Fruit fly (Drosophila melanogaster): ENCODE data around the gene Ranbp21.

Gene Ranbp21

DNA sequence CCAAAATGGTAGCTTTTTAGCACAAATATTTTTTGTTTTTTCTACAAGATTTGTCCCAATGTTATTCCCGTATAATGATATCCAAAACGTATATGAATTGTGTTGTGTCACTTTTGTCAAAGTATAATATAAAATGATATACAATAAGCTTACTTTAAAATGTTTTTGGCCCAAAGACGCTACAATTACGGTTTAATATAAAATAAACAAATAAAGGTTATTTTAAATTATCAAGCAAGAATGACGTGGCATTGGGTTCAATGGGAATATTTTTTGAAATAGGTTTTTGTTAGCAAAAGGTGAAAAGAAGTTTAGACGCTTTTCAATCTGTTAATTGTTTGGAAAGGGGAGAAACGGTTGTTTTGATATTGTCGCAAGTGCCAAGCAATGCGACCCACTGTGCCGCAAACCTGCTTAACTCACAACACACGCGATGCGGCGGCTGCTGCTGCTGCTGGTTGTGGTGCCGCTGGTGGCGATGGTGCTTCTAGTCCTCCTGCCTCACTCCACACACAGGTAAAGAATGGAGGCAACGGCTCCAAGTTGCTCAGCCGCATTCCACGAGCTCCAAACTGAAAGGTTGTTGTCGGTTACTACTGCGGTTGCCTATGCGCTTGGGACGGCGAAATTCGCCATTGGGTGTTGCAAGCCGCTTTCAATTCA, 11.3 kb upstream of the Ranbp21 start (continued):
- TF ChIP-seq CG12391 (tag; optimal IDR thresholded peaks at IDR 0.05): peak; percentile 66
- TF ChIP-seq pnt (GFP tag; optimal IDR thresholded peaks at IDR 0.05): no peak
- TF ChIP-seq Sry-δ (GFP tag; optimal IDR thresholded peaks at IDR 0.05): no peak
- no peak for TF ChIP-seq sna (GFP tag; IDR thresholded peaks at IDR 0.05; ENCODE audit: partially characterized antibody)
- peak; percentile 37 for TF ChIP-seq NfI (GFP tag; optimal IDR thresholded peaks at IDR 0.05)
- TF ChIP-seq CG18476 (GFP tag; optimal IDR thresholded peaks at IDR 0.05): peak; percentile 55
- TF ChIP-seq corto (GFP tag; optimal IDR thresholded peaks at IDR 0.05): no peak
- TF ChIP-seq amos (GFP tag; IDR thresholded peaks at IDR 0.05; ENCODE audit: partially characterized antibody): no peak
- no peak for TF ChIP-seq CG2202 (tag; optimal IDR thresholded peaks at IDR 0.05)
- peak; percentile 58 for TF ChIP-seq zen (tag; optimal IDR thresholded peaks at IDR 0.05)
- no peak for TF ChIP-seq CG2875 (GFP tag; optimal IDR thresholded peaks at IDR 0.05)
- TF ChIP-seq CG10462 (GFP tag; optimal IDR thresholded peaks at IDR 0.05): no peak
- no peak for TF ChIP-seq Ets97D (GFP tag; optimal IDR thresholded peaks at IDR 0.05)
- no peak for TF ChIP-seq usp (GFP tag; optimal IDR thresholded peaks at IDR 0.05)
- no peak for TF ChIP-seq wor (GFP tag; IDR thresholded peaks at IDR 0.05)
- no peak for TF ChIP-seq cad (GFP tag; optimal IDR thresholded peaks at IDR 0.05)
- no peak for TF ChIP-seq Eip74EF (GFP tag; optimal IDR thresholded peaks at IDR 0.05)
- no peak for TF ChIP-seq CG6272 (GFP tag; IDR thresholded peaks at IDR 0.05)
- no peak for TF ChIP-seq vfl (GFP tag; optimal IDR thresholded peaks at IDR 0.05)
- peak; percentile 36 for TF ChIP-seq CG15514 (GFP tag; optimal IDR thresholded peaks at IDR 0.05)
- 0 out of 2 replicates have a peak, but pooled peaks have one; percentile 11 for TF ChIP-seq CG4730 (GFP tag; IDR thresholded peaks at IDR 0.05)
- no peak for TF ChIP-seq sqz (GFP tag; optimal IDR thresholded peaks at IDR 0.05)
- TF ChIP-seq GATAe (GFP tag; conservative IDR thresholded peaks at IDR 0.05): no peak
- TF ChIP-seq pros (GFP tag; optimal IDR thresholded peaks at IDR 0.05): no peak
- no peak for TF ChIP-seq C15 (GFP tag; IDR thresholded peaks at IDR 0.05)
- TF ChIP-seq shn (GFP tag; optimal IDR thresholded peaks at IDR 0.05): no peak
- TF ChIP-seq CG11456 (GFP tag; IDR thresholded peaks at IDR 0.05): no peak
- TF ChIP-seq mirr (GFP tag; optimal IDR thresholded peaks at IDR 0.05): no peak
- TF ChIP-seq Max (GFP tag; optimal IDR thresholded peaks at IDR 0.05): peak; percentile 58
- TF ChIP-seq Six4 (GFP tag; optimal IDR thresholded peaks at IDR 0.05): peak; percentile 41
- TF ChIP-seq Ada2b (GFP tag; IDR thresholded peaks at IDR 0.05): no peak
- no peak for TF ChIP-seq MBD-R2 (GFP tag; IDR thresholded peaks at IDR 0.05)
- TF ChIP-seq maf-S (GFP tag; optimal IDR thresholded peaks at IDR 0.05): no peak
- TF ChIP-seq unc-4 (GFP tag; IDR thresholded peaks at IDR 0.05; ENCODE audit: partially characterized antibody): no peak
- TF ChIP-seq CG13424 (tag; optimal IDR thresholded peaks at IDR 0.05): peak; percentile 65
- TF ChIP-seq CG10366 (GFP tag; IDR thresholded peaks at IDR 0.05): no peak; the same call in 1 of the 2 replicates
- no peak for TF ChIP-seq YL-1 (GFP tag; optimal IDR thresholded peaks at IDR 0.05)
- TF ChIP-seq CG15696 (tag; optimal IDR thresholded peaks at IDR 0.05): peak; percentile 61
- peak; percentile 64 for TF ChIP-seq CG10979 (tag; optimal IDR thresholded peaks at IDR 0.05)
- TF ChIP-seq cg (GFP tag; optimal IDR thresholded peaks at IDR 0.05): peak; percentile 5
- peak; percentile 23 for TF ChIP-seq NC2β (GFP tag; optimal IDR thresholded peaks at IDR 0.05)
- TF ChIP-seq sima (GFP tag; optimal IDR thresholded peaks at IDR 0.05): no peak
- TF ChIP-seq H2.0 (GFP tag; IDR thresholded peaks at IDR 0.05): no peak
- no peak for TF ChIP-seq stc (GFP tag; IDR thresholded peaks at IDR 0.05)
- TF ChIP-seq ci (GFP tag; IDR thresholded peaks at IDR 0.05): no peak
- no peak for TF ChIP-seq Adf1 (GFP tag; IDR thresholded peaks at IDR 0.05)
- peak; percentile 53 for TF ChIP-seq CG11504 (tag; optimal IDR thresholded peaks at IDR 0.05)
- no peak for TF ChIP-seq btn (GFP tag; optimal IDR thresholded peaks at IDR 0.05)
- TF ChIP-seq CG12769 (tag; optimal IDR thresholded peaks at IDR 0.05): no peak
- no peak for TF ChIP-seq Oaz (GFP tag; IDR thresholded peaks at IDR 0.05)

Data from whole organism, embryonic.